Fruit fly (Drosophila melanogaster): ENCODE data around the gene CCHa1.

DNA sequence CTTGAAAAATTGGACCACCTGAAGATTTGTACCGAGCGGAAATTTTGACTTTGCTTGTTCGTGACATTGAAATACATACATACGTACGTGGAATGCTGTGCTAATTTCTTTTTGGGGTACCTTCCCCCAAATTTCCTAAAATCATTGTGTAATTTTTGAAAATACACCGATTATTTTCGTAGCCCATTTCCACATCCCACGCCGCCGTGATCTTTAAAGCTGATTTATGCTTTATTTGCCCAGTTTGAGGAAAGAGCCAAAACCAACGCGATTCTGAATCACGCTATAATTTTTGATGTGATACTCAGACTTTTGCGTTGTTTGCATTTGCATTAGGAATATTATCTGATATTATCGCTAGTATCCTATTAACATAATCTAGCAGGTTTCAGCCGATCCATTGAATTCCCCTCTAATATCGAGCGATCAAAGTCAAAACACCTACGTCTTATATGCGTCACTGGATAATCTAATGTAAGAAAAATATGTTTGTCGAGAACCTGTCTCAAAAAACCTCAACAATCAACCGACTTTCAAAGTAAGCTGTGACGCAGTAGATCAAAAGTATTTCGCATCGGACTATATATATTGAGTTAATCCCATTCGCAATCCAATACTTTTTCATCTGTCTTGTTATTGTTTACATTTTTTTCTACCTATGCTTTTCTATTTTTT, 33.6 kb downstream of the CCHa1 start:
- TF ChIP-seq kay (GFP tag; ENCODE audit: borderline replicate concordance) (no peak), CG7101 (tag; optimal IDR thresholded peaks at IDR 0.05) (no peak), CG33017 (tag; optimal IDR thresholded peaks at IDR 0.05) (no peak), CG14711 (tag; optimal IDR thresholded peaks at IDR 0.05) (no peak), cnc (optimal IDR thresholded peaks at IDR 0.05) (no peak), CG12768 (GFP tag; optimal IDR thresholded peaks at IDR 0.05) (no peak), tj (GFP tag; optimal IDR thresholded peaks at IDR 0.05) (no peak)

All from whole organism, adult.